Fruit fly (Drosophila melanogaster) whole organism, embryonic: ENCODE data around the gene CG9393.

ENCODE experiments used
- ATbp ChIP-seq: fragments of 200-800 bp; sonication (Bioruptor generic); optimal IDR thresholded peaks from 2 replicates; lab custom pipeline; 2017; ENCODE audit warnings: missing biosample characterization, mild to moderate bottlenecking, missing genetic modification characterization, missing genetic modification reagents
- Adf1 ChIP-seq: fragments of 200-800 bp; sonication (Bioruptor generic); IDR thresholded peaks from 2 replicates; pipeline ENCODE4 v1.3.6; 2022; ENCODE audit warnings: missing biosample characterization, missing genetic modification characterization
- Asciz ChIP-seq: fragments of 200-800 bp; sonication (Bioruptor generic); optimal IDR thresholded peaks from 2 replicates; lab custom pipeline; 2017; ENCODE audit warnings: missing biosample characterization, mild to moderate bottlenecking, missing genetic modification characterization, missing genetic modification reagents
- CG12219 ChIP-seq: fragments of 200-800 bp; sonication (Bioruptor generic); optimal IDR thresholded peaks from 3 replicates; lab custom pipeline; 2018; ENCODE audit warnings: missing biosample characterization, mild to moderate bottlenecking, missing genetic modification characterization
- CG12236 ChIP-seq: fragments of 200-800 bp; sonication (Bioruptor generic); optimal IDR thresholded peaks from 2 replicates; lab custom pipeline; 2016; ENCODE audit warnings: missing biosample characterization, missing genetic modification characterization
- CG13287 ChIP-seq: fragments of 200-800 bp; sonication (Bioruptor generic); IDR thresholded peaks from 2 replicates; pipeline ENCODE4 v1.3.6; 2022; ENCODE audit warnings: missing biosample characterization, missing genetic modification characterization; ENCODE audit not compliant: partially characterized antibody
- CG13894 ChIP-seq: fragments of 200-800 bp; sonication (Bioruptor generic); optimal IDR thresholded peaks from 3 replicates; lab custom pipeline; 2018; ENCODE audit warnings: missing biosample characterization, mild to moderate bottlenecking, missing genetic modification characterization, moderate library complexity
- CG14050 ChIP-seq: fragments of 200-800 bp; sonication (Bioruptor generic); IDR thresholded peaks from 3 replicates; pipeline ENCODE4 v1.3.6; 2022; ENCODE audit warnings: missing biosample characterization, missing genetic modification characterization
- CG17385 ChIP-seq: fragments of 200-800 bp; sonication (Bioruptor generic); optimal IDR thresholded peaks from 3 replicates; lab custom pipeline; 2018; ENCODE audit warnings: missing biosample characterization, mild to moderate bottlenecking, missing genetic modification characterization
- CG17568 ChIP-seq: fragments of 200-800 bp; sonication (Bioruptor generic); optimal IDR thresholded peaks from 2 replicates; lab custom pipeline; 2018; ENCODE audit warnings: missing biosample characterization, mild to moderate bottlenecking, missing genetic modification characterization, moderate library complexity
- CG31365 ChIP-seq: fragments of 200-800 bp; sonication (Bioruptor generic); optimal IDR thresholded peaks from 2 replicates; lab custom pipeline; 2018; ENCODE audit warnings: missing biosample characterization, mild to moderate bottlenecking, missing genetic modification characterization
- CG3281 ChIP-seq: fragments of 200-800 bp; sonication (Bioruptor generic); optimal IDR thresholded peaks from 3 replicates; lab custom pipeline; 2017; ENCODE audit warnings: missing biosample characterization, mild to moderate bottlenecking, missing genetic modification characterization
- CG3995 ChIP-seq: fragments of 200-800 bp; sonication (Bioruptor generic); optimal IDR thresholded peaks from 3 replicates; lab custom pipeline; 2016; ENCODE audit warnings: missing biosample characterization, missing genetic modification characterization
- CG42726 ChIP-seq: fragments of 200-800 bp; sonication (Bioruptor generic); IDR thresholded peaks from 2 replicates; pipeline ENCODE4 v1.3.6; 2022; ENCODE audit warnings: missing biosample characterization, missing genetic modification characterization; ENCODE audit not compliant: partially characterized antibody
- CG8290 ChIP-seq, 3 experiments: fragments of 200-800 bp; sonication (Bioruptor generic); optimal IDR thresholded peaks; 2 replicates each; lab custom pipeline; 2016 to 2019; ENCODE audit warnings: missing biosample characterization in 3 of 3, missing genetic modification characterization in 3 of 3, mild to moderate bottlenecking in 2 of 3, moderate library complexity in 1 of 3
- Fer3 ChIP-seq: fragments of 200-800 bp; sonication (Bioruptor generic); optimal IDR thresholded peaks from 2 replicates; lab custom pipeline; 2018; ENCODE audit warnings: missing biosample characterization, mild to moderate bottlenecking, missing genetic modification characterization, moderate library complexity
- HLH4C ChIP-seq: fragments of 200-800 bp; sonication (Bioruptor generic); IDR thresholded peaks from 3 replicates; pipeline ENCODE4 v1.3.6; 2022; ENCODE audit warnings: missing biosample characterization, missing genetic modification characterization; ENCODE audit not compliant: partially characterized antibody
- Hr78 ChIP-seq, 2 experiments: fragments of 200-800 bp in 1 of 2; fragments of >200 bp in 1 of 2; sonication (Bioruptor generic) in 1 of 2; optimal IDR thresholded peaks; 2 replicates each; lab custom pipeline; 2017 to 2019; ENCODE audit warnings: missing biosample characterization in 2 of 2, missing genetic modification characterization in 2 of 2, mild to moderate bottlenecking in 1 of 2, moderate library complexity in 1 of 2
- Jarid2 ChIP-seq: fragments of 200-800 bp; sonication (Bioruptor generic); optimal IDR thresholded peaks from 3 replicates; lab custom pipeline; 2017; ENCODE audit warnings: mild to moderate bottlenecking, missing biosample characterization, missing genetic modification reagents, missing genetic modification characterization
- Med ChIP-seq: fragments of 200-800 bp; sonication (Bioruptor generic); peaks from one replicate; lab custom pipeline; 2016; ENCODE audit warnings: missing biosample characterization, missing genetic modification characterization, mild to moderate bottlenecking, inconsistent platforms, moderate library complexity
- Neu2 ChIP-seq: fragments of 200-800 bp; sonication (Bioruptor generic); optimal IDR thresholded peaks from 3 replicates; lab custom pipeline; 2016; ENCODE audit warnings: missing biosample characterization, missing genetic modification characterization, borderline replicate concordance
- Nf-YC ChIP-seq: fragments of 200-800 bp; optimal IDR thresholded peaks from 3 replicates; lab custom pipeline; 2019; ENCODE audit warnings: missing biosample characterization, mild to moderate bottlenecking, missing genetic modification characterization, moderate library complexity
- PHDP ChIP-seq: fragments of 200-800 bp; sonication (Bioruptor generic); optimal IDR thresholded peaks from 3 replicates; lab custom pipeline; 2018; ENCODE audit warnings: missing biosample characterization, mild to moderate bottlenecking, missing genetic modification characterization, moderate library complexity
- Pdp1 ChIP-seq, 2 experiments: fragments of 200-800 bp; sonication (Bioruptor generic); optimal IDR thresholded peaks; 3 replicates each; lab custom pipeline; 2016; ENCODE audit warnings: missing biosample characterization in 2 of 2, missing genetic modification characterization in 2 of 2, mild to moderate bottlenecking in 1 of 2, moderate library complexity in 1 of 2
- Spps ChIP-seq: fragments of 200-800 bp; sonication (Bioruptor generic); optimal IDR thresholded peaks from 2 replicates; lab custom pipeline; 2018; ENCODE audit warnings: missing biosample characterization, mild to moderate bottlenecking, missing genetic modification characterization
- aop ChIP-seq: fragments of 200-800 bp; sonication (Bioruptor generic); IDR thresholded peaks from 2 replicates; pipeline ENCODE4 v1.3.6; 2022; ENCODE audit warnings: missing biosample characterization, missing genetic modification characterization
- cg ChIP-seq: fragments of 200-800 bp; sonication (Bioruptor generic); optimal IDR thresholded peaks from 3 replicates; lab custom pipeline; 2019; ENCODE audit warnings: missing biosample characterization, mild to moderate bottlenecking, missing genetic modification characterization, moderate library complexity
- chinmo ChIP-seq: fragments of 200-800 bp; sonication (Bioruptor generic); IDR thresholded peaks from 4 replicates; pipeline ENCODE4 v1.3.6; 2022; ENCODE audit warnings: missing biosample characterization, missing genetic modification characterization; ENCODE audit not compliant: partially characterized antibody
- chm ChIP-seq: fragments of 200-800 bp; sonication (Bioruptor generic); IDR thresholded peaks from 2 replicates; pipeline ENCODE4 v1.3.6; 2022; ENCODE audit warnings: missing biosample characterization, missing genetic modification characterization
- fd64A ChIP-seq: fragments of 200-800 bp; sonication (Bioruptor generic); optimal IDR thresholded peaks from 3 replicates; lab custom pipeline; 2018; ENCODE audit warnings: missing biosample characterization, mild to moderate bottlenecking, missing genetic modification characterization
- gro ChIP-seq: fragments of 200-800 bp; sonication (Bioruptor generic); optimal IDR thresholded peaks from 2 replicates; lab custom pipeline; 2016; ENCODE audit warnings: missing biosample characterization, missing genetic modification characterization
- kni ChIP-seq: fragments of 200-800 bp; sonication (Bioruptor generic); optimal IDR thresholded peaks from 3 replicates; lab custom pipeline; 2017; ENCODE audit warnings: mild to moderate bottlenecking, missing biosample characterization, missing genetic modification reagents, missing genetic modification characterization
- lbe ChIP-seq: fragments of 200-800 bp; sonication (Bioruptor generic); optimal IDR thresholded peaks from 2 replicates; lab custom pipeline; 2016; ENCODE audit warnings: missing biosample characterization, mild to moderate bottlenecking, missing genetic modification characterization
- mam ChIP-seq: fragments of 200-800 bp; sonication (Bioruptor generic); optimal IDR thresholded peaks from 3 replicates; lab custom pipeline; 2016; ENCODE audit warnings: missing biosample characterization, missing genetic modification characterization
- mirr ChIP-seq: fragments of 200-800 bp; sonication (Bioruptor generic); optimal IDR thresholded peaks from 3 replicates; lab custom pipeline; 2018; ENCODE audit warnings: missing biosample characterization, mild to moderate bottlenecking, missing genetic modification characterization
- pfk ChIP-seq: fragments of 200-800 bp; sonication (Bioruptor generic); optimal IDR thresholded peaks from 2 replicates; lab custom pipeline; 2018; ENCODE audit warnings: missing biosample characterization, mild to moderate bottlenecking, missing genetic modification characterization, moderate library complexity
- sd ChIP-seq: fragments of 200-800 bp; sonication (Bioruptor generic); optimal IDR thresholded peaks from 3 replicates; lab custom pipeline; 2018; ENCODE audit warnings: missing biosample characterization, mild to moderate bottlenecking, missing genetic modification characterization, moderate library complexity
- sens ChIP-seq: fragments of 200-800 bp; sonication (Bioruptor generic); peaks from one replicate; lab custom pipeline; 2016; ENCODE audit warnings: missing biosample characterization, missing genetic modification characterization
- sr ChIP-seq: fragments of 200-800 bp; sonication (Bioruptor generic); IDR thresholded peaks from 3 replicates; pipeline ENCODE4 v1.3.6; 2022; ENCODE audit warnings: missing biosample characterization, missing genetic modification characterization
- sug ChIP-seq: fragments of 200-800 bp; optimal IDR thresholded peaks from 2 replicates; lab custom pipeline; 2019; ENCODE audit warnings: missing biosample characterization, mild to moderate bottlenecking, missing genetic modification characterization, moderate library complexity
- tgo ChIP-seq: fragments of 200-800 bp; sonication (Bioruptor generic); IDR thresholded peaks from 3 replicates; pipeline ENCODE4 v1.3.6; 2022; ENCODE audit warnings: missing biosample characterization, missing genetic modification characterization
- tna ChIP-seq: fragments of 200-800 bp; sonication (Bioruptor generic); IDR thresholded peaks from 2 replicates; pipeline ENCODE4 v1.3.6; 2022; ENCODE audit warnings: missing biosample characterization, missing genetic modification characterization; ENCODE audit not compliant: partially characterized antibody
- tx ChIP-seq: fragments of 200-800 bp; sonication (Bioruptor generic); optimal IDR thresholded peaks from 2 replicates; lab custom pipeline; 2016; ENCODE audit warnings: missing biosample characterization, missing genetic modification characterization
- unc-4 ChIP-seq: fragments of 200-800 bp; sonication (Bioruptor generic); IDR thresholded peaks from 2 replicates; pipeline ENCODE4 v1.3.6; 2022; ENCODE audit warnings: missing biosample characterization, missing genetic modification characterization; ENCODE audit not compliant: partially characterized antibody
- z ChIP-seq: fragments of 200-800 bp; sonication (Bioruptor generic); IDR thresholded peaks from 3 replicates; pipeline ENCODE4 v1.3.6; 2022; ENCODE audit warnings: missing biosample characterization, missing genetic modification characterization
- zen2 ChIP-seq: fragments of 200-800 bp; sonication (Bioruptor generic); IDR thresholded peaks from 3 replicates; pipeline ENCODE4 v1.3.6; 2022; ENCODE audit warnings: missing biosample characterization, missing genetic modification characterization; ENCODE audit not compliant: partially characterized antibody

The CG9393 gene

dm6 chr3R:9532437-9533180 is 30.9 kb downstream of the CG9393 start, which contains the start of gene by (continued):
- TF ChIP-seq CG31365 (tag; lab: Kevin White, UChicago) (no peak), sd (tag; lab: Kevin White, UChicago) (peak; percentile 83), mirr (GFP tag; lab: Kevin White, UChicago) (peak; percentile 16), CG13287 (peak; percentile 34; the same call in 1 of the 2 replicates), Neu2 (GFP tag; lab: Kevin White, UChicago) (no peak), tgo (GFP tag; lab: Robert Waterston, UW) (no peak), CG42726 (GFP tag; lab: Robert Waterston, UW) (0 out of 2 replicates have a peak, but pooled peaks have one; percentile 26), mam (GFP tag; lab: Kevin White, UChicago) (no peak), Nf-YC (tag; lab: Kevin White, UChicago) (no peak), CG13894 (tag; lab: Kevin White, UChicago) (peak; percentile 19), Fer3 (tag; lab: Kevin White, UChicago) (no peak), z (GFP tag; lab: Robert Waterston, UW) (peak; percentile 58; the same call in 1 of the 3 replicates), sug (tag; lab: Kevin White, UChicago) (peak; percentile 52), sr (GFP tag; lab: Robert Waterston, UW) (peak; percentile 60; the same call in 2 of the 3 replicates), chm (GFP tag; lab: Robert Waterston, UW) (peak; percentile 14; the same call in 1 of the 2 replicates), Jarid2 (GFP tag; lab: Kevin White, UChicago) (peak; percentile 71), HLH4C (GFP tag; lab: Robert Waterston, UW) (0 out of 3 replicates have a peak, but pooled peaks have one; percentile 12), pfk (GFP tag; lab: Kevin White, UChicago) (peak; percentile 19), cg (GFP tag; lab: Kevin White, UChicago) (peak; percentile 47), CG12236 (no peak), unc-4 (GFP tag; lab: Robert Waterston, UW) (0 out of 2 replicates have a peak, but pooled peaks have one; percentile 17), zen2 (GFP tag; lab: Robert Waterston, UW) (peak; percentile 49; the same call in 1 of the 3 replicates), Adf1 (GFP tag; lab: Robert Waterston, UW) (peak; percentile 38; the same call in 1 of the 2 replicates), CG3995 (GFP tag; lab: Kevin White, UChicago) (no peak), lbe (GFP tag; lab: Kevin White, UChicago) (no peak), CG14050 (no peak), tx (GFP tag; lab: Kevin White, UChicago) (no peak), CG8290 (GFP tag; optimal IDR thresholded peaks at IDR 0.05; lab: Kevin White, UChicago) (no peak), CG8290 (tag; optimal IDR thresholded peaks at IDR 0.05; lab: Kevin White, UChicago) (peak in 1 of 2 experiments; percentile 35), tna (GFP tag; lab: Robert Waterston, UW) (peak; percentile 8; the same call in 1 of the 2 replicates)

- TF ChIP-seq CG17385 (GFP tag; lab: Kevin White, UChicago): peak; percentile 16
- TF ChIP-seq CG3281 (GFP tag; lab: Kevin White, UChicago): peak; percentile 7
- peak; percentile 1 for TF ChIP-seq Spps (tag; lab: Kevin White, UChicago)
- TF ChIP-seq aop (GFP tag; lab: Robert Waterston, UW): no peak
- no peak for TF ChIP-seq gro
- peak; percentile 36 for TF ChIP-seq fd64A (GFP tag; lab: Kevin White, UChicago)
- TF ChIP-seq Hr78 (GFP tag; optimal IDR thresholded peaks at IDR 0.05; lab: Kevin White, UChicago): no peak
- TF ChIP-seq ATbp (GFP tag; lab: Kevin White, UChicago): peak; percentile 32
- peak; percentile 1 for TF ChIP-seq PHDP (tag; lab: Kevin White, UChicago)
- peak; percentile 30 for TF ChIP-seq Asciz
- peak; percentile 37 for TF ChIP-seq CG17568 (GFP tag; lab: Kevin White, UChicago)
- 0 out of 4 replicates have a peak, but pooled peaks have one; percentile 32 for TF ChIP-seq chinmo (GFP tag; lab: Robert Waterston, UW)
- TF ChIP-seq sens (GFP tag; lab: Kevin White, UChicago): peak; percentile 37
- TF ChIP-seq sug (tag; lab: Kevin White, UChicago): peak; percentile 5
- TF ChIP-seq CG12219: peak; percentile 12
- TF ChIP-seq Pdp1 (GFP tag; optimal IDR thresholded peaks at IDR 0.05; lab: Kevin White, UChicago): peak in 1 of 2 experiments; percentile 60
- no peak for TF ChIP-seq mirr (GFP tag; lab: Kevin White, UChicago)
- TF ChIP-seq Med (GFP tag; lab: Kevin White, UChicago): peak; percentile 74
- peak; percentile 26 for TF ChIP-seq kni
Measured at dm6 chr3R:9529913-9530312, 33.6 kb downstream of the CG9393 start.
